Fruit fly (Drosophila melanogaster) whole organism, embryonic: ENCODE measurements around the gene CG34298.

Source experiments
- C15 ChIP-seq: fragments of 200-800 bp; sonication (Bioruptor generic); IDR thresholded peaks from 3 replicates; pipeline ENCODE4 v1.3.6; 2022; ENCODE audit warnings: missing biosample characterization, missing genetic modification characterization
- CG10267 ChIP-seq: fragments of 200-800 bp; sonication (Bioruptor generic); optimal IDR thresholded peaks from 2 replicates; lab custom pipeline; 2018; ENCODE audit warnings: missing biosample characterization, mild to moderate bottlenecking, missing genetic modification characterization, moderate library complexity
- CG11696 ChIP-seq: fragments of 200-800 bp; sonication (Bioruptor generic); IDR thresholded peaks from 2 replicates; pipeline ENCODE4 v1.3.6; 2022; ENCODE audit warnings: missing biosample characterization, missing genetic modification characterization
- CG13123 ChIP-seq: fragments of 200-800 bp; sonication (Bioruptor generic); optimal IDR thresholded peaks from 2 replicates; lab custom pipeline; 2016; ENCODE audit warnings: missing biosample characterization, missing genetic modification characterization
- CG13287 ChIP-seq: fragments of 200-800 bp; sonication (Bioruptor generic); IDR thresholded peaks from 2 replicates; pipeline ENCODE4 v1.3.6; 2022; ENCODE audit warnings: missing biosample characterization, missing genetic modification characterization; ENCODE audit not compliant: partially characterized antibody
- CG16813 ChIP-seq: fragments of 200-800 bp; sonication (Bioruptor generic); IDR thresholded peaks from 3 replicates; pipeline ENCODE4 v1.3.6; 2022; ENCODE audit warnings: missing biosample characterization, missing genetic modification characterization; ENCODE audit not compliant: partially characterized antibody
- CG17912 ChIP-seq: fragments of 200-800 bp; sonication (Bioruptor generic); optimal IDR thresholded peaks from 2 replicates; lab custom pipeline; 2018; ENCODE audit warnings: missing biosample characterization, mild to moderate bottlenecking, missing genetic modification characterization
- CG18619 ChIP-seq: fragments of 200-800 bp; sonication (Bioruptor generic); optimal IDR thresholded peaks from 3 replicates; lab custom pipeline; 2017; ENCODE audit warnings: missing biosample characterization, mild to moderate bottlenecking, missing genetic modification characterization
- CG18764 ChIP-seq: fragments of 200-800 bp; sonication (Bioruptor generic); optimal IDR thresholded peaks from 3 replicates; lab custom pipeline; 2016; ENCODE audit warnings: missing biosample characterization, missing genetic modification characterization
- CG2875 ChIP-seq: fragments of 200-800 bp; sonication (Bioruptor generic); optimal IDR thresholded peaks from 2 replicates; lab custom pipeline; 2017; ENCODE audit warnings: missing biosample characterization, mild to moderate bottlenecking, missing genetic modification characterization, missing genetic modification reagents
- CG31388 ChIP-seq: fragments of 200-800 bp; sonication (Bioruptor generic); optimal IDR thresholded peaks from 2 replicates; lab custom pipeline; 2016; ENCODE audit warnings: missing biosample characterization, missing genetic modification characterization
- CG3281 ChIP-seq: fragments of 200-800 bp; sonication (Bioruptor generic); optimal IDR thresholded peaks from 3 replicates; lab custom pipeline; 2017; ENCODE audit warnings: missing biosample characterization, mild to moderate bottlenecking, missing genetic modification characterization
- CG43689 ChIP-seq: fragments of 200-800 bp; sonication (Bioruptor generic); IDR thresholded peaks from 2 replicates; pipeline ENCODE4 v1.3.6; 2022; ENCODE audit warnings: missing biosample characterization, missing genetic modification characterization
- CG6813 ChIP-seq: fragments of 200-800 bp; sonication (Bioruptor generic); optimal IDR thresholded peaks from 2 replicates; lab custom pipeline; 2017; ENCODE audit warnings: missing biosample characterization, missing genetic modification characterization, mild to moderate bottlenecking, moderate library complexity, missing genetic modification reagents
- CG7839 ChIP-seq: fragments of 200-800 bp; sonication (Bioruptor generic); optimal IDR thresholded peaks from 3 replicates; lab custom pipeline; 2018; ENCODE audit warnings: missing biosample characterization, mild to moderate bottlenecking, missing genetic modification characterization, moderate library complexity
- CG7928 ChIP-seq: fragments of 200-800 bp; sonication (Bioruptor generic); optimal IDR thresholded peaks from 2 replicates; lab custom pipeline; 2017; ENCODE audit warnings: missing biosample characterization, mild to moderate bottlenecking, missing genetic modification characterization
- CG7963 ChIP-seq: fragments of 200-800 bp; sonication (Bioruptor generic); IDR thresholded peaks from 3 replicates; pipeline ENCODE4 v1.3.6; 2022; ENCODE audit warnings: missing biosample characterization, missing genetic modification characterization; ENCODE audit not compliant: partially characterized antibody
- CG8089 ChIP-seq: fragments of 200-800 bp; sonication (Bioruptor generic); optimal IDR thresholded peaks from 3 replicates; lab custom pipeline; 2016; ENCODE audit warnings: missing biosample characterization, missing genetic modification characterization
- CG9215 ChIP-seq: fragments of 200-800 bp; sonication (Bioruptor generic); IDR thresholded peaks from 2 replicates; pipeline ENCODE4 v1.3.6; 2022; ENCODE audit warnings: missing biosample characterization, missing genetic modification characterization
- CG9797 ChIP-seq: fragments of 200-800 bp; sonication (Bioruptor generic); optimal IDR thresholded peaks from 3 replicates; lab custom pipeline; 2018; ENCODE audit warnings: missing biosample characterization, mild to moderate bottlenecking, missing genetic modification characterization
- CkIIα-i1 ChIP-seq: fragments of 200-800 bp; sonication (Bioruptor generic); IDR thresholded peaks from 2 replicates; pipeline ENCODE4 v1.3.6; 2022; ENCODE audit warnings: missing biosample characterization, missing genetic modification characterization
- Dp ChIP-seq: fragments of 200-800 bp; sonication (Bioruptor generic); optimal IDR thresholded peaks from 2 replicates; lab custom pipeline; 2018; ENCODE audit warnings: missing biosample characterization, mild to moderate bottlenecking, missing genetic modification characterization, moderate library complexity
- Eip74EF ChIP-seq, 2 experiments: fragments of 200-800 bp in 1 of 2; fragments of >200 bp in 1 of 2; sonication (Bioruptor generic) in 1 of 2; optimal IDR thresholded peaks; 2 replicates each; lab custom pipeline; 2017 to 2019; ENCODE audit warnings: missing biosample characterization in 2 of 2, missing genetic modification characterization in 2 of 2, mild to moderate bottlenecking in 1 of 2, moderate library complexity in 1 of 2
- Fer1 ChIP-seq: fragments of 200-800 bp; sonication (Bioruptor generic); optimal IDR thresholded peaks from 2 replicates; lab custom pipeline; 2017; ENCODE audit warnings: missing biosample characterization, mild to moderate bottlenecking, missing genetic modification characterization
- Gug ChIP-seq: fragments of 200-800 bp; sonication (Bioruptor generic); IDR thresholded peaks from 4 replicates; pipeline ENCODE4 v1.3.6; 2022; ENCODE audit warnings: missing biosample characterization, missing genetic modification characterization
- HLH3B ChIP-seq: fragments of 200-800 bp; sonication (Bioruptor generic); IDR thresholded peaks from 2 replicates; pipeline ENCODE4 v1.3.6; 2022; ENCODE audit warnings: missing biosample characterization, missing genetic modification characterization
- Jarid2 ChIP-seq: fragments of 200-800 bp; sonication (Bioruptor generic); optimal IDR thresholded peaks from 3 replicates; lab custom pipeline; 2017; ENCODE audit warnings: mild to moderate bottlenecking, missing biosample characterization, missing genetic modification reagents, missing genetic modification characterization
- NFAT ChIP-seq: fragments of 200-800 bp; sonication (Bioruptor generic); IDR thresholded peaks from 2 replicates; pipeline ENCODE4 v1.3.6; 2022; ENCODE audit warnings: missing biosample characterization, missing genetic modification characterization
- Neu2 ChIP-seq: fragments of 200-800 bp; sonication (Bioruptor generic); optimal IDR thresholded peaks from 3 replicates; lab custom pipeline; 2016; ENCODE audit warnings: missing biosample characterization, missing genetic modification characterization, borderline replicate concordance
- Rx ChIP-seq: fragments of 200-800 bp; sonication (Bioruptor generic); IDR thresholded peaks from 2 replicates; pipeline ENCODE4 v1.3.6; 2022; ENCODE audit warnings: missing biosample characterization, missing genetic modification characterization
- ato ChIP-seq: fragments of 200-800 bp; sonication (Bioruptor generic); IDR thresholded peaks from 2 replicates; pipeline ENCODE4 v1.3.6; 2022; ENCODE audit warnings: missing biosample characterization, missing genetic modification characterization; ENCODE audit not compliant: partially characterized antibody
- bcd ChIP-seq: fragments of 200-800 bp; sonication (Bioruptor generic); optimal IDR thresholded peaks from 2 replicates; lab custom pipeline; 2017; ENCODE audit warnings: missing biosample characterization, mild to moderate bottlenecking, missing genetic modification characterization
- dati ChIP-seq: fragments of 200-800 bp; sonication (Bioruptor generic); IDR thresholded peaks from 2 replicates; pipeline ENCODE4 v1.3.6; 2022; ENCODE audit warnings: missing biosample characterization, missing genetic modification characterization
- emc ChIP-seq: fragments of 200-800 bp; sonication (Bioruptor generic); optimal IDR thresholded peaks from 2 replicates; lab custom pipeline; 2016; ENCODE audit warnings: missing biosample characterization, missing genetic modification characterization
- eyg ChIP-seq: fragments of 200-800 bp; sonication (Bioruptor generic); optimal IDR thresholded peaks from 3 replicates; lab custom pipeline; 2016; ENCODE audit warnings: missing biosample characterization, missing genetic modification characterization
- gro ChIP-seq: fragments of 200-800 bp; sonication (Bioruptor generic); optimal IDR thresholded peaks from 2 replicates; lab custom pipeline; 2016; ENCODE audit warnings: missing biosample characterization, missing genetic modification characterization
- kah ChIP-seq: fragments of 200-800 bp; sonication (Bioruptor generic); optimal IDR thresholded peaks from 2 replicates; lab custom pipeline; 2018; ENCODE audit warnings: missing biosample characterization, mild to moderate bottlenecking, missing genetic modification characterization
- lola ChIP-seq, 3 experiments: fragments of >200 bp in 2 of 3; fragments of 200-800 bp in 1 of 3; sonication (Bioruptor generic) in 1 of 3; optimal IDR thresholded peaks; 2 replicates each; lab custom pipeline; 2017 to 2019; ENCODE audit warnings: missing biosample characterization in 3 of 3, missing genetic modification characterization in 3 of 3, mild to moderate bottlenecking in 1 of 3, moderate library complexity in 1 of 3
- luna ChIP-seq: fragments of 200-800 bp; sonication (Bioruptor generic); optimal IDR thresholded peaks from 2 replicates; lab custom pipeline; 2016; ENCODE audit warnings: missing biosample characterization, missing genetic modification characterization
- nau ChIP-seq: fragments of 200-800 bp; sonication (Bioruptor generic); optimal IDR thresholded peaks from 3 replicates; lab custom pipeline; 2017; ENCODE audit warnings: missing biosample characterization, mild to moderate bottlenecking, missing genetic modification characterization, missing genetic modification reagents
- row ChIP-seq: fragments of 200-800 bp; sonication (Bioruptor generic); IDR thresholded peaks from 3 replicates; pipeline ENCODE4 v1.3.6; 2022; ENCODE audit warnings: missing biosample characterization, missing genetic modification characterization
- salm ChIP-seq: fragments of 200-800 bp; sonication (Bioruptor generic); optimal IDR thresholded peaks from 2 replicates; lab custom pipeline; 2018; ENCODE audit warnings: missing biosample characterization, mild to moderate bottlenecking, missing genetic modification characterization
- schlank ChIP-seq: fragments of 200-800 bp; sonication (Bioruptor generic); optimal IDR thresholded peaks from 2 replicates; lab custom pipeline; 2018; ENCODE audit warnings: missing biosample characterization, mild to moderate bottlenecking, missing genetic modification characterization
- stwl ChIP-seq: fragments of 200-800 bp; sonication (Bioruptor generic); optimal IDR thresholded peaks from 3 replicates; lab custom pipeline; 2018; ENCODE audit warnings: missing biosample characterization, mild to moderate bottlenecking, missing genetic modification characterization, moderate library complexity
- tx ChIP-seq: fragments of 200-800 bp; sonication (Bioruptor generic); optimal IDR thresholded peaks from 2 replicates; lab custom pipeline; 2016; ENCODE audit warnings: missing biosample characterization, missing genetic modification characterization
- vfl ChIP-seq: fragments of 200-800 bp; sonication (Bioruptor generic); optimal IDR thresholded peaks from 2 replicates; lab custom pipeline; 2016; ENCODE audit warnings: missing biosample characterization, missing genetic modification characterization
- wek ChIP-seq: fragments of 200-800 bp; sonication (Bioruptor generic); optimal IDR thresholded peaks from 3 replicates; lab custom pipeline; 2018; ENCODE audit warnings: missing biosample characterization, mild to moderate bottlenecking, missing genetic modification characterization, moderate library complexity

The CG34298 gene

DNA sequence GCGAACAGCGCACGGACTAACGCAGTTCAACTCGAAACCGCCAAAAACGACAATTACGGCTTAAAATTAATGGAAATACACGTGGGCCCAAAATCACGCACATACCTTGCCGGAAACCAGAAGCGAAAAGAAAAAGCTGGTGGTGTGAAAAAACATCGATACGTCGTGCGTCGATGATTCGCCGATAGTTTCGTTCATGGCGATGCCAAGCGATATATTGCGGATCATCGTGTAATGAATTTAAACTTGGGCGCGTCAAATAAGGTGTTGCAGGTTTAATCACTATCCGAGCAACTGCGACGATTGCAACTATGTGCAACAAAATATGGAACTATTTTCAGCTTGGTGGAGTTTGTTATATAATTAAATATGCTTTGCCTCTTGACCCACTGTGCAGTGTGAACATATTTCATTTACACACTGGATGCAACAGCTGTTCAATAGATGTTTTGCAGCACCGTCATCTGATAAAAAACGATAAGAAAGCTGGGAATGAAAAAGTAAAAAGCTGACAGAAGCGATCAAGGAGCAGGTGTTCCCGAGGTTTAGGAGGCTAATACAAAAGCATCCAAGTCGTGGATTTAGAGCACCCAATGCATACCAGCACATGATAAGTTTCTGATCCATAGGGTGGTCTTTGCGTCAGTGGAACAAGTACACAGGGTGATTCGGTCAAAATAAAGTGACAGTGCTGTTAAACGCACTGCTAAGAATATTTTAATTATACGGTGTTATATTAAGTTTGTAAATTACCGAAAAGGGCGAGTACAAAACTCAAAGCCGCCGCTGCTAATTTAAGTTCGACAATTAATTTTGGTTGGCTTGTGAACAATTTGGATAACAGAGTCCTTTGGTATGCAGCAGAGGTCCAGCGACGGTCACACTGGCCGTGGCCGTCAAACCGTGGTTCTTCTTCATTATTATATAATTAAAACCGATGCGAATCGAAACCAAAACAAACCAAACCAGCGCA lies 46.7 kb downstream of the CG34298 start, which contains the start of the genes RpL32 and CG7943 (continued):
- TF ChIP-seq CG18619 (GFP tag; lab: Kevin White, UChicago): peak; percentile 94
- TF ChIP-seq CkIIα-i1 (GFP tag; lab: Robert Waterston, UW): 0 out of 2 replicates have a peak, but pooled peaks have one; percentile 57
- TF ChIP-seq CG17912 (GFP tag; lab: Kevin White, UChicago): peak; percentile 62
- TF ChIP-seq CG10267 (tag; lab: Kevin White, UChicago): peak; percentile 93
- TF ChIP-seq CG6813 (GFP tag; lab: Kevin White, UChicago): peak; percentile 93
- TF ChIP-seq dati (GFP tag; lab: Robert Waterston, UW): peak; percentile 81
- peak in 1 of 2 experiments; percentile 65 for TF ChIP-seq Eip74EF (GFP tag; optimal IDR thresholded peaks at IDR 0.05; lab: Kevin White, UChicago)
- TF ChIP-seq vfl: peak; percentile 94
- peak; percentile 92 for TF ChIP-seq CG9215 (GFP tag; lab: Robert Waterston, UW)
- TF ChIP-seq ato: peak; percentile 100
- TF ChIP-seq schlank (tag; lab: Kevin White, UChicago): peak; percentile 93
- TF ChIP-seq bcd (GFP tag; lab: Kevin White, UChicago): peak; percentile 97
- TF ChIP-seq CG31388 (GFP tag; lab: Kevin White, UChicago): peak; percentile 66
- peak; percentile 94 for TF ChIP-seq CG18764 (GFP tag; lab: Kevin White, UChicago)
- peak; percentile 96 for TF ChIP-seq eyg (GFP tag; lab: Kevin White, UChicago)
- peak; percentile 97 for TF ChIP-seq Gug (GFP tag; lab: Robert Waterston, UW)
- peak; percentile 98 for TF ChIP-seq gro (GFP tag; lab: Kevin White, UChicago)
- peak; percentile 95 for TF ChIP-seq CG3281 (GFP tag; lab: Kevin White, UChicago)
- peak; percentile 83 for TF ChIP-seq CG2875
- peak; percentile 91 for TF ChIP-seq CG8089 (GFP tag; lab: Kevin White, UChicago)
- TF ChIP-seq Neu2 (GFP tag; lab: Kevin White, UChicago): peak; percentile 86
- TF ChIP-seq C15 (GFP tag; lab: Robert Waterston, UW): peak; percentile 94
- TF ChIP-seq CG13287 (GFP tag; lab: Robert Waterston, UW): peak; percentile 100
- TF ChIP-seq wek (GFP tag; lab: Kevin White, UChicago): peak; percentile 82
- TF ChIP-seq CG7839 (tag; lab: Kevin White, UChicago): peak; percentile 85
- TF ChIP-seq tx (GFP tag; lab: Kevin White, UChicago): peak; percentile 83
- peak; percentile 100 for TF ChIP-seq CG7963 (GFP tag; lab: Robert Waterston, UW)
- peak; percentile 95 for TF ChIP-seq Fer1 (GFP tag; lab: Kevin White, UChicago)
- peak; percentile 93 for TF ChIP-seq HLH3B
- TF ChIP-seq row (GFP tag; lab: Robert Waterston, UW): peak; percentile 96
- peak; percentile 78 for TF ChIP-seq Dp (GFP tag; lab: Kevin White, UChicago)
- peak; percentile 86 for TF ChIP-seq salm
- TF ChIP-seq CG16813 (GFP tag; lab: Robert Waterston, UW): peak; percentile 100
- peak; percentile 79 for TF ChIP-seq stwl (tag; lab: Kevin White, UChicago)
- TF ChIP-seq CG9797 (GFP tag; lab: Kevin White, UChicago): peak; percentile 79
- peak; percentile 83 for TF ChIP-seq CG13123 (GFP tag; lab: Kevin White, UChicago)
- peak; percentile 96 for TF ChIP-seq luna (GFP tag; lab: Kevin White, UChicago)
- peak; percentile 89 for TF ChIP-seq CG43689 (GFP tag; lab: Robert Waterston, UW)
- peak; percentile 77 for TF ChIP-seq CG7928 (GFP tag; lab: Kevin White, UChicago)
- TF ChIP-seq Jarid2: peak; percentile 85
- peak; percentile 94 for TF ChIP-seq emc (GFP tag; lab: Kevin White, UChicago)
- no peak; the same call in 1 of the 2 replicates for TF ChIP-seq NFAT (GFP tag; lab: Robert Waterston, UW)
- peak in 1 of 3 experiments; percentile 70 for TF ChIP-seq lola (GFP tag; optimal IDR thresholded peaks at IDR 0.05; lab: Kevin White, UChicago)
- TF ChIP-seq nau: peak; percentile 93
- peak; percentile 83 for TF ChIP-seq CG11696 (GFP tag; lab: Robert Waterston, UW)
- TF ChIP-seq kah (GFP tag; lab: Kevin White, UChicago): peak; percentile 72
- peak; percentile 93 for TF ChIP-seq Rx (GFP tag; lab: Robert Waterston, UW)
